Worm (Caenorhabditis elegans) whole organism, midembryonic: ENCODE results near the gene srh-99.

ENCODE experiments used
- T22C8.4 ChIP-seq: fragments of 200-800 bp; sonication (Bioruptor generic); IDR thresholded peaks from 2 replicates; pipeline ENCODE4 v1.3.6; 2022; ENCODE audit warnings: missing genetic modification characterization, missing compliant biosample characterization
- cog-1 ChIP-seq: sonication (generic microtip); optimal IDR thresholded peaks from 2 replicates; lab custom pipeline; 2016; ENCODE audit warnings: missing genetic modification characterization, missing compliant biosample characterization
- flt-1 ChIP-seq: fragments of 200-800 bp; sonication (Bioruptor generic); IDR thresholded peaks from 2 replicates; pipeline ENCODE4 v1.3.6; 2022; ENCODE audit warnings: missing genetic modification characterization, missing compliant biosample characterization
- klf-2 ChIP-seq: fragments of 200-800 bp; sonication (Bioruptor generic); conservative IDR thresholded peaks from 2 replicates; pipeline ENCODE4 v1.3.6; 2022; ENCODE audit warnings: missing genetic modification reagents, missing genetic modification characterization, missing compliant biosample characterization
- ztf-23 ChIP-seq: fragments of 200-800 bp; sonication (Bioruptor generic); IDR thresholded peaks from 2 replicates; pipeline ENCODE4 v1.3.6; 2022; ENCODE audit warnings: missing genetic modification reagents, missing genetic modification characterization, missing compliant biosample characterization
- ztf-29 ChIP-seq: fragments of 200-800 bp; sonication (Bioruptor generic); IDR thresholded peaks from 2 replicates; pipeline ENCODE4 v1.3.6; 2022; ENCODE audit warnings: missing genetic modification reagents, missing genetic modification characterization, missing compliant biosample characterization

- TF ChIP-seq ztf-29 (no peak), cog-1 (tag; lab: Kevin White, UChicago) (no peak), flt-1 (GFP tag; lab: Robert Waterston, UW) (no peak), ztf-23 (GFP tag; lab: Robert Waterston, UW) (no peak), T22C8.4 (GFP tag; lab: Robert Waterston, UW) (no peak), klf-2 (GFP tag; lab: Robert Waterston, UW) (no peak)
These were observed 41.1 kb upstream of the srh-99 start, which contains the start of gene srx-111 for ce11 chrII:3757499-3757898.
